Fruit fly (Drosophila melanogaster) whole organism, embryonic: ENCODE measurements around the gene CG11839.

Source experiments
- Antp ChIP-seq: fragments of 200-800 bp; sonication (Bioruptor generic); optimal IDR thresholded peaks from 3 replicates; lab custom pipeline; 2016; ENCODE audit warnings: missing biosample characterization, missing genetic modification characterization
- Asciz ChIP-seq: fragments of 200-800 bp; sonication (Bioruptor generic); optimal IDR thresholded peaks from 2 replicates; lab custom pipeline; 2017; ENCODE audit warnings: missing biosample characterization, mild to moderate bottlenecking, missing genetic modification characterization, missing genetic modification reagents
- Bdp1 ChIP-seq: fragments of 200-800 bp; sonication (Bioruptor generic); optimal IDR thresholded peaks from 3 replicates; lab custom pipeline; 2016; ENCODE audit warnings: missing biosample characterization, missing genetic modification characterization
- Bteb2 ChIP-seq: fragments of 200-800 bp; sonication (Bioruptor generic); optimal IDR thresholded peaks from 2 replicates; lab custom pipeline; 2016; ENCODE audit warnings: missing biosample characterization, missing genetic modification characterization
- C15 ChIP-seq: fragments of 200-800 bp; sonication (Bioruptor generic); IDR thresholded peaks from 3 replicates; pipeline ENCODE4 v1.3.6; 2022; ENCODE audit warnings: missing biosample characterization, missing genetic modification characterization
- CG10274 ChIP-seq: fragments of 200-800 bp; sonication (Bioruptor generic); optimal IDR thresholded peaks from 3 replicates; lab custom pipeline; 2017; ENCODE audit warnings: missing biosample characterization, mild to moderate bottlenecking, missing genetic modification characterization
- CG10979 ChIP-seq: fragments of 200-800 bp; sonication (Bioruptor generic); optimal IDR thresholded peaks from 2 replicates; lab custom pipeline; 2018; ENCODE audit warnings: missing biosample characterization, mild to moderate bottlenecking, missing genetic modification characterization, moderate library complexity
- CG12155 ChIP-seq: fragments of 200-800 bp; sonication (Bioruptor generic); optimal IDR thresholded peaks from 3 replicates; lab custom pipeline; 2016; ENCODE audit warnings: missing biosample characterization, missing genetic modification characterization
- CG17802 ChIP-seq: fragments of 200-800 bp; sonication (Bioruptor generic); optimal IDR thresholded peaks from 2 replicates; lab custom pipeline; 2018; ENCODE audit warnings: missing biosample characterization, mild to moderate bottlenecking, missing genetic modification characterization, moderate library complexity
- CG2129 ChIP-seq: fragments of 200-800 bp; sonication (Bioruptor generic); IDR thresholded peaks from 2 replicates; pipeline ENCODE4 v1.3.6; 2022; ENCODE audit warnings: missing biosample characterization, missing genetic modification characterization; ENCODE audit not compliant: partially characterized antibody
- CG2199 ChIP-seq: fragments of 200-800 bp; sonication (Bioruptor generic); IDR thresholded peaks from 3 replicates; pipeline ENCODE4 v1.3.6; 2022; ENCODE audit warnings: missing biosample characterization, missing genetic modification characterization
- CG2889 ChIP-seq: fragments of 200-800 bp; sonication (Bioruptor generic); IDR thresholded peaks from 3 replicates; pipeline ENCODE4 v1.3.6; 2022; ENCODE audit warnings: missing biosample characterization, missing genetic modification characterization
- CG31441 ChIP-seq: fragments of 200-800 bp; sonication (Bioruptor generic); IDR thresholded peaks from 2 replicates; pipeline ENCODE4 v1.3.6; 2022; ENCODE audit warnings: missing biosample characterization, missing genetic modification characterization
- CG32772 ChIP-seq: fragments of 200-800 bp; sonication (Bioruptor generic); IDR thresholded peaks from 2 replicates; pipeline ENCODE4 v1.3.6; 2022; ENCODE audit warnings: missing biosample characterization, missing genetic modification characterization
- CG4282 ChIP-seq: fragments of 200-800 bp; sonication (Bioruptor generic); optimal IDR thresholded peaks from 2 replicates; lab custom pipeline; 2016; ENCODE audit warnings: missing biosample characterization, missing genetic modification characterization
- CG43689 ChIP-seq: fragments of 200-800 bp; sonication (Bioruptor generic); IDR thresholded peaks from 2 replicates; pipeline ENCODE4 v1.3.6; 2022; ENCODE audit warnings: missing biosample characterization, missing genetic modification characterization
- CG4617 ChIP-seq: fragments of 200-800 bp; sonication (Bioruptor generic); optimal IDR thresholded peaks from 3 replicates; lab custom pipeline; 2016; ENCODE audit warnings: missing biosample characterization, missing genetic modification characterization, borderline replicate concordance
- CG6272 ChIP-seq: fragments of 200-800 bp; sonication (Bioruptor generic); IDR thresholded peaks from 2 replicates; pipeline ENCODE4 v1.3.6; 2022; ENCODE audit warnings: missing biosample characterization, missing genetic modification characterization
- CG8765 ChIP-seq: fragments of 200-800 bp; sonication (Bioruptor generic); IDR thresholded peaks from 2 replicates; pipeline ENCODE4 v1.3.6; 2022; ENCODE audit warnings: missing biosample characterization, missing genetic modification characterization
- CG9437 ChIP-seq: fragments of 200-800 bp; sonication (Bioruptor generic); optimal IDR thresholded peaks from 2 replicates; lab custom pipeline; 2018; ENCODE audit warnings: missing biosample characterization, mild to moderate bottlenecking, missing genetic modification characterization
- Hey ChIP-seq: fragments of 200-800 bp; sonication (Bioruptor generic); optimal IDR thresholded peaks from 3 replicates; lab custom pipeline; 2018; ENCODE audit warnings: missing biosample characterization, mild to moderate bottlenecking, missing genetic modification characterization
- HmgD ChIP-seq: fragments of 200-800 bp; sonication (Bioruptor generic); optimal IDR thresholded peaks from 3 replicates; lab custom pipeline; 2016; ENCODE audit warnings: missing biosample characterization, missing genetic modification characterization
- Hmr ChIP-seq: fragments of 200-800 bp; sonication (Bioruptor generic); optimal IDR thresholded peaks from 3 replicates; lab custom pipeline; 2017; ENCODE audit warnings: mild to moderate bottlenecking, missing biosample characterization, missing genetic modification reagents, missing genetic modification characterization
- Hr3 ChIP-seq: fragments of 200-800 bp; sonication (Bioruptor generic); optimal IDR thresholded peaks from 3 replicates; lab custom pipeline; 2016; ENCODE audit warnings: missing biosample characterization, missing genetic modification characterization
- MTF-1 ChIP-seq: fragments of 200-800 bp; sonication (Bioruptor generic); optimal IDR thresholded peaks from 2 replicates; lab custom pipeline; 2018; ENCODE audit warnings: missing biosample characterization, mild to moderate bottlenecking, missing genetic modification characterization, borderline replicate concordance
- Max ChIP-seq: fragments of 200-800 bp; sonication (Bioruptor generic); optimal IDR thresholded peaks from 2 replicates; lab custom pipeline; 2016; ENCODE audit warnings: missing biosample characterization, mild to moderate bottlenecking, missing genetic modification characterization
- Meics ChIP-seq: fragments of 200-800 bp; sonication (Bioruptor generic); optimal IDR thresholded peaks from 2 replicates; lab custom pipeline; 2017; ENCODE audit warnings: missing biosample characterization, mild to moderate bottlenecking, missing genetic modification characterization
- NC2β ChIP-seq: fragments of 200-800 bp; sonication (Bioruptor generic); optimal IDR thresholded peaks from 2 replicates; lab custom pipeline; 2016; ENCODE audit warnings: missing biosample characterization, missing genetic modification characterization
- PHDP ChIP-seq: fragments of 200-800 bp; sonication (Bioruptor generic); optimal IDR thresholded peaks from 3 replicates; lab custom pipeline; 2018; ENCODE audit warnings: missing biosample characterization, mild to moderate bottlenecking, missing genetic modification characterization, moderate library complexity
- Poxn ChIP-seq: fragments of 200-800 bp; sonication (Bioruptor generic); IDR thresholded peaks from 2 replicates; pipeline ENCODE4 v1.3.6; 2022; ENCODE audit warnings: missing biosample characterization, missing genetic modification characterization
- Spps ChIP-seq: fragments of 200-800 bp; sonication (Bioruptor generic); optimal IDR thresholded peaks from 2 replicates; lab custom pipeline; 2018; ENCODE audit warnings: missing biosample characterization, mild to moderate bottlenecking, missing genetic modification characterization
- aop ChIP-seq: fragments of 200-800 bp; sonication (Bioruptor generic); IDR thresholded peaks from 2 replicates; pipeline ENCODE4 v1.3.6; 2022; ENCODE audit warnings: missing biosample characterization, missing genetic modification characterization
- chn ChIP-seq: fragments of 200-800 bp; sonication (Bioruptor generic); optimal IDR thresholded peaks from 2 replicates; lab custom pipeline; 2016; ENCODE audit warnings: missing biosample characterization, missing genetic modification characterization
- dan ChIP-seq: fragments of 200-800 bp; sonication (Bioruptor generic); IDR thresholded peaks from 2 replicates; pipeline ENCODE4 v1.3.6; 2022; ENCODE audit warnings: missing biosample characterization, missing genetic modification characterization
- dysf ChIP-seq: fragments of 200-800 bp; sonication (Bioruptor generic); IDR thresholded peaks from 3 replicates; pipeline ENCODE4 v1.3.6; 2022; ENCODE audit warnings: missing biosample characterization, missing genetic modification characterization
- en ChIP-seq: fragments of 200-800 bp; sonication (Bioruptor generic); optimal IDR thresholded peaks from 2 replicates; lab custom pipeline; 2016; ENCODE audit warnings: missing biosample characterization, missing genetic modification characterization
- exex ChIP-seq: fragments of 200-800 bp; sonication (Bioruptor generic); optimal IDR thresholded peaks from 4 replicates; lab custom pipeline; 2018; ENCODE audit warnings: missing biosample characterization, mild to moderate bottlenecking, missing genetic modification characterization, moderate library complexity
- fd64A ChIP-seq: fragments of 200-800 bp; sonication (Bioruptor generic); optimal IDR thresholded peaks from 3 replicates; lab custom pipeline; 2018; ENCODE audit warnings: missing biosample characterization, mild to moderate bottlenecking, missing genetic modification characterization
- fd96Cb ChIP-seq: fragments of 200-800 bp; sonication (Bioruptor generic); optimal IDR thresholded peaks from 2 replicates; lab custom pipeline; 2018; ENCODE audit warnings: missing biosample characterization, mild to moderate bottlenecking, missing genetic modification characterization, moderate library complexity
- jing ChIP-seq: fragments of 200-800 bp; sonication (Bioruptor generic); optimal IDR thresholded peaks from 2 replicates; lab custom pipeline; 2018; ENCODE audit warnings: missing biosample characterization, mild to moderate bottlenecking, missing genetic modification characterization
- ken ChIP-seq: fragments of 200-800 bp; sonication (Bioruptor generic); IDR thresholded peaks from 3 replicates; pipeline ENCODE4 v1.3.6; 2022; ENCODE audit warnings: missing biosample characterization, missing genetic modification characterization
- lab ChIP-seq: fragments of 200-800 bp; sonication (Bioruptor generic); optimal IDR thresholded peaks from 3 replicates; lab custom pipeline; 2017; ENCODE audit warnings: missing biosample characterization, missing genetic modification characterization, mild to moderate bottlenecking, moderate library complexity, missing genetic modification reagents
- lola ChIP-seq, 3 experiments: fragments of >200 bp in 2 of 3; fragments of 200-800 bp in 1 of 3; sonication (Bioruptor generic) in 1 of 3; optimal IDR thresholded peaks; 2 replicates each; lab custom pipeline; 2017 to 2019; ENCODE audit warnings: missing biosample characterization in 3 of 3, missing genetic modification characterization in 3 of 3, mild to moderate bottlenecking in 1 of 3, moderate library complexity in 1 of 3
- luna ChIP-seq: fragments of 200-800 bp; sonication (Bioruptor generic); optimal IDR thresholded peaks from 2 replicates; lab custom pipeline; 2016; ENCODE audit warnings: missing biosample characterization, missing genetic modification characterization
- onecut ChIP-seq: fragments of 200-800 bp; sonication (Bioruptor generic); IDR thresholded peaks from 2 replicates; pipeline ENCODE4 v1.3.6; 2022; ENCODE audit warnings: missing biosample characterization, missing genetic modification characterization
- pnt ChIP-seq: fragments of 200-800 bp; sonication (Bioruptor generic); optimal IDR thresholded peaks from 3 replicates; lab custom pipeline; 2016; ENCODE audit warnings: missing biosample characterization, missing genetic modification characterization
- prd ChIP-seq, 3 experiments: fragments of >200 bp in 2 of 3; fragments of 200-800 bp in 1 of 3; sonication (Bioruptor generic) in 1 of 3; optimal IDR thresholded peaks in 2 of 3; IDR thresholded peaks in 1 of 3; 2 replicates in 2 of 3; 3 replicates in 1 of 3; pipeline versions ENCODE4 v1.3.6 to Lab custom; 2017 to 2022; ENCODE audit warnings: missing biosample characterization in 1 of 3, missing genetic modification characterization in 1 of 3
- psq ChIP-seq: fragments of 200-800 bp; sonication (Bioruptor generic); optimal IDR thresholded peaks from 2 replicates; lab custom pipeline; 2017; ENCODE audit warnings: missing biosample characterization, missing genetic modification characterization
- sisA ChIP-seq: fragments of 200-800 bp; sonication (Bioruptor generic); IDR thresholded peaks from 2 replicates; pipeline ENCODE4 v1.3.6; 2022; ENCODE audit warnings: missing biosample characterization, missing genetic modification characterization
- slou ChIP-seq: fragments of 200-800 bp; sonication (Bioruptor generic); optimal IDR thresholded peaks from 3 replicates; lab custom pipeline; 2016; ENCODE audit warnings: missing biosample characterization, missing genetic modification characterization
- sqz ChIP-seq: fragments of 200-800 bp; sonication (Bioruptor generic); optimal IDR thresholded peaks from 3 replicates; lab custom pipeline; 2018; ENCODE audit warnings: missing biosample characterization, mild to moderate bottlenecking, missing genetic modification characterization
- trem ChIP-seq: fragments of 200-800 bp; optimal IDR thresholded peaks from 3 replicates; lab custom pipeline; 2019; ENCODE audit warnings: missing biosample characterization, mild to moderate bottlenecking, missing genetic modification characterization, moderate library complexity

The CG11839 gene

dm6 chr3R:25097486-25097885 is 27.8 kb downstream of the CG11839 start, which contains the start of the genes CG33095 and CG33096 (continued):
- TF ChIP-seq Bteb2 (GFP tag; lab: Kevin White, UChicago) (no peak), Hmr (no peak), CG6272 (no peak), MTF-1 (GFP tag; lab: Kevin White, UChicago) (no peak), NC2β (GFP tag; lab: Kevin White, UChicago) (peak; percentile 0), chn (GFP tag; lab: Kevin White, UChicago) (no peak), CG2889 (GFP tag; lab: Robert Waterston, UW) (no peak), lab (GFP tag; lab: Kevin White, UChicago) (no peak), Poxn (GFP tag; lab: Robert Waterston, UW) (no peak), Spps (no peak), luna (GFP tag; lab: Kevin White, UChicago) (no peak), CG32772 (GFP tag; lab: Robert Waterston, UW) (no peak), fd64A (GFP tag; lab: Kevin White, UChicago) (no peak), PHDP (tag; lab: Kevin White, UChicago) (no peak), CG43689 (GFP tag; lab: Robert Waterston, UW) (no peak), CG17802 (tag; lab: Kevin White, UChicago) (no peak), Antp (GFP tag; lab: Kevin White, UChicago) (no peak), sqz (GFP tag; lab: Kevin White, UChicago) (no peak), prd (optimal IDR thresholded peaks at IDR 0.05; lab: Kevin White, UChicago) (no peak), prd (GFP tag; IDR thresholded peaks at IDR 0.05; lab: Robert Waterston, UW) (no peak), CG31441 (no peak), CG2199 (GFP tag; lab: Robert Waterston, UW) (no peak), Asciz (GFP tag; lab: Kevin White, UChicago) (no peak), CG4282 (GFP tag; lab: Kevin White, UChicago) (no peak), Bdp1 (GFP tag; lab: Kevin White, UChicago) (no peak), psq (GFP tag; lab: Kevin White, UChicago) (no peak), trem (tag; lab: Kevin White, UChicago) (peak; percentile 35), CG4617 (peak; percentile 84), fd96Cb (tag; lab: Kevin White, UChicago) (no peak), ken (GFP tag; lab: Robert Waterston, UW) (no peak), lola (GFP tag; optimal IDR thresholded peaks at IDR 0.05; lab: Kevin White, UChicago) (no peak), CG12155 (GFP tag; lab: Kevin White, UChicago) (no peak), Max (GFP tag; lab: Kevin White, UChicago) (no peak), dysf (GFP tag; lab: Robert Waterston, UW) (no peak), CG8765 (no peak), onecut (GFP tag; lab: Robert Waterston, UW) (no peak), CG10274 (GFP tag; lab: Kevin White, UChicago) (no peak), CG9437 (no peak), CG10979 (tag; lab: Kevin White, UChicago) (no peak), HmgD (GFP tag; lab: Kevin White, UChicago) (peak; percentile 7), en (no peak), jing (GFP tag; lab: Kevin White, UChicago) (no peak), C15 (no peak), dan (GFP tag; lab: Robert Waterston, UW) (no peak), aop (no peak), sisA (GFP tag; lab: Robert Waterston, UW) (no peak), pnt (no peak), CG2129 (no peak), Meics (no peak), Hey (no peak), slou (GFP tag; lab: Kevin White, UChicago) (no peak), Hr3 (GFP tag; lab: Kevin White, UChicago) (no peak), exex (tag; lab: Kevin White, UChicago) (no peak)
